Worm (Caenorhabditis elegans): Measurements from ENCODE around the gene F36A4.4.

Gene F36A4.4

ce11 chrIV:4235315-4236024 is 31.9 kb upstream of the F36A4.4 start, which contains the start of the genes zipt-2.2 and dpy-13:
TSS of gene zipt-2.2 (minus strand) at chrIV:4235365.
TSS of gene dpy-13 (plus strand) at chrIV:4235614.
- TF ChIP-seq zag-1 (tag; optimal IDR thresholded peaks at IDR 0.05): no peak
- no peak for TF ChIP-seq ZK546.5 (tag; optimal IDR thresholded peaks at IDR 0.05)
- no peak for TF ChIP-seq ceh-16 (tag; optimal IDR thresholded peaks at IDR 0.05)
- TF ChIP-seq sma-3 (GFP tag; optimal IDR thresholded peaks at IDR 0.05): no peak
- TF ChIP-seq sem-4 (tag; optimal IDR thresholded peaks at IDR 0.05): no peak
- no peak for TF ChIP-seq snpc-4 (tag; optimal IDR thresholded peaks at IDR 0.05)
- TF ChIP-seq lin-13 (GFP tag; optimal IDR thresholded peaks at IDR 0.05): no peak
- TF ChIP-seq elt-3 (tag; optimal IDR thresholded peaks at IDR 0.05): no peak
- peak; percentile 87 for TF ChIP-seq ama-1 (optimal IDR thresholded peaks at IDR 0.05)
- peak; percentile 42 for TF ChIP-seq nhr-21 (tag; optimal IDR thresholded peaks at IDR 0.05)

- TF ChIP-seq unc-39 (tag; optimal IDR thresholded peaks at IDR 0.05) (no peak), mdl-1 (tag; optimal IDR thresholded peaks at IDR 0.05) (no peak), unc-55 (GFP tag; optimal IDR thresholded peaks at IDR 0.05) (no peak), lin-13 (GFP tag; optimal IDR thresholded peaks at IDR 0.05) (no peak)
Observed at ce11 chrIV:4236025-4236407, 31.4 kb upstream of the F36A4.4 start.

ce11 chrIV:4236671-4237070 is 30.7 kb upstream of the F36A4.4 start:
- TF ChIP-seq nhr-23 (tag; optimal IDR thresholded peaks at IDR 0.05): no peak
- TF ChIP-seq unc-62 (GFP tag; optimal IDR thresholded peaks at IDR 0.05): no peak
- peak; percentile 8 for TF ChIP-seq ama-1 (optimal IDR thresholded peaks at IDR 0.05)
- TF ChIP-seq lsy-2 (tag; optimal IDR thresholded peaks at IDR 0.05): no peak
- no peak for TF ChIP-seq nhr-10 (tag; optimal IDR thresholded peaks at IDR 0.05)
- peak; percentile 22 for TF ChIP-seq nhr-25 (tag; optimal IDR thresholded peaks at IDR 0.05)
- TF ChIP-seq crh-2 (tag; optimal IDR thresholded peaks at IDR 0.05): no peak
- peak; percentile 24 for TF ChIP-seq nhr-11 (tag; optimal IDR thresholded peaks at IDR 0.05)
- TF ChIP-seq nhr-6 (tag; optimal IDR thresholded peaks at IDR 0.05): no peak
- TF ChIP-seq nhr-21 (tag; optimal IDR thresholded peaks at IDR 0.05): peak; percentile 47

ce11 chrIV:4243830-4244406 is 23.5 kb upstream of the F36A4.4 start:
- no peak for TF ChIP-seq ZK546.5 (tag; optimal IDR thresholded peaks at IDR 0.05)
- TF ChIP-seq nhr-77 (tag; optimal IDR thresholded peaks at IDR 0.05): no peak
- TF ChIP-seq nhr-12 (tag; optimal IDR thresholded peaks at IDR 0.05): no peak
- TF ChIP-seq nhr-129 (tag; optimal IDR thresholded peaks at IDR 0.05): no peak
- no peak for TF ChIP-seq mab-5 (tag; optimal IDR thresholded peaks at IDR 0.05)
- TF ChIP-seq skn-1 (tag; optimal IDR thresholded peaks at IDR 0.05): no peak
- no peak for TF ChIP-seq mdl-1 (tag; optimal IDR thresholded peaks at IDR 0.05)
- TF ChIP-seq alr-1 (tag; optimal IDR thresholded peaks at IDR 0.05): no peak
- no peak for TF ChIP-seq peb-1 (tag; optimal IDR thresholded peaks at IDR 0.05)
- TF ChIP-seq nhr-23 (tag; optimal IDR thresholded peaks at IDR 0.05): no peak
- TF ChIP-seq elt-3 (tag; optimal IDR thresholded peaks at IDR 0.05): no peak
- TF ChIP-seq elt-1 (tag; optimal IDR thresholded peaks at IDR 0.05): no peak
- TF ChIP-seq unc-55 (GFP tag; optimal IDR thresholded peaks at IDR 0.05): no peak
- no peak for TF ChIP-seq lin-11 (tag; optimal IDR thresholded peaks at IDR 0.05)
- TF ChIP-seq aly-2 (tag; optimal IDR thresholded peaks at IDR 0.05): no peak

ce11 chrIV:4244510-4244909 is 22.9 kb upstream of the F36A4.4 start, which contains the start of gene col-34:
TSS of gene col-34 (minus strand) at chrIV:4244610.
- no peak for TF ChIP-seq lsy-2 (tag; optimal IDR thresholded peaks at IDR 0.05)
- TF ChIP-seq nhr-25 (tag; optimal IDR thresholded peaks at IDR 0.05): no peak
- no peak for TF ChIP-seq peb-1 (tag; optimal IDR thresholded peaks at IDR 0.05)
- TF ChIP-seq unc-55 (GFP tag; optimal IDR thresholded peaks at IDR 0.05): no peak
- no peak for TF ChIP-seq C34F6.9 (tag; optimal IDR thresholded peaks at IDR 0.05)
- no peak for TF ChIP-seq aly-2 (tag; optimal IDR thresholded peaks at IDR 0.05)
- TF ChIP-seq snpc-4 (tag; optimal IDR thresholded peaks at IDR 0.05): no peak
- no peak for TF ChIP-seq elt-3 (tag; optimal IDR thresholded peaks at IDR 0.05)
- TF ChIP-seq R02D3.7 (tag; optimal IDR thresholded peaks at IDR 0.05): no peak
- TF ChIP-seq egl-27 (tag; optimal IDR thresholded peaks at IDR 0.05): no peak
- no peak for TF ChIP-seq blmp-1 (tag; optimal IDR thresholded peaks at IDR 0.05; ENCODE audit: insufficient read depth)
- no peak for TF ChIP-seq nhr-11 (tag; optimal IDR thresholded peaks at IDR 0.05)
- TF ChIP-seq ztf-1 (GFP tag; conservative IDR thresholded peaks at IDR 0.05): no peak
- TF ChIP-seq Y55F3AM.14 (GFP tag; optimal IDR thresholded peaks at IDR 0.05): no peak
- TF ChIP-seq mdl-1 (tag; optimal IDR thresholded peaks at IDR 0.05): no peak
- no peak for TF ChIP-seq unc-62 (GFP tag; optimal IDR thresholded peaks at IDR 0.05)
- TF ChIP-seq nhr-237 (tag; optimal IDR thresholded peaks at IDR 0.05): no peak
